Fruit fly (Drosophila melanogaster) whole organism, wandering third instar larva: ENCODE measurements around the gene CG4455.

ENCODE experiments used
- CG32264 ChIP-seq: fragments of 200-800 bp; sonication (Bioruptor generic); optimal IDR thresholded peaks from 2 replicates; lab custom pipeline; 2016; ENCODE audit warnings: missing biosample characterization, missing genetic modification characterization
- Dfd ChIP-seq: fragments of >200 bp; optimal IDR thresholded peaks from 2 replicates; lab custom pipeline; 2017; ENCODE audit warnings: missing biosample characterization, missing genetic modification characterization
- HLH106 ChIP-seq: fragments of 200-800 bp; optimal IDR thresholded peaks from 3 replicates; lab custom pipeline; 2019; ENCODE audit warnings: missing biosample characterization, mild to moderate bottlenecking, missing genetic modification characterization, moderate library complexity
- Myc ChIP-seq: fragments of >200 bp; optimal IDR thresholded peaks from 2 replicates; lab custom pipeline; 2017
- N ChIP-seq: fragments of >200 bp; optimal IDR thresholded peaks from 2 replicates; lab custom pipeline; 2018; ENCODE audit warnings: missing biosample characterization, missing external identifiers, missing genetic modification characterization
- OdsH ChIP-seq: fragments of 200-800 bp; sonication (Bioruptor generic); optimal IDR thresholded peaks from 2 replicates; lab custom pipeline; 2016; ENCODE audit warnings: missing biosample characterization, mild to moderate bottlenecking, missing genetic modification characterization
- Sp1 ChIP-seq: fragments of 200-800 bp; sonication (Bioruptor generic); optimal IDR thresholded peaks from 3 replicates; lab custom pipeline; 2019; ENCODE audit warnings: missing biosample characterization, mild to moderate bottlenecking, missing genetic modification characterization, moderate library complexity
- brk ChIP-seq: fragments of 200-800 bp; sonication (Bioruptor generic); optimal IDR thresholded peaks from 2 replicates; lab custom pipeline; 2016; ENCODE audit warnings: missing biosample characterization, mild to moderate bottlenecking, missing genetic modification characterization
- dl ChIP-seq, 2 experiments: fragments of 175-275, 200-275 bp in 1 of 2; fragments of 200-275 bp in 1 of 2; sonication (Bioruptor generic); optimal IDR thresholded peaks; lab custom pipeline; 2018; ENCODE audit warnings: mild to moderate bottlenecking in 2 of 2, missing biosample characterization in 2 of 2, missing genetic modification characterization in 2 of 2, moderate library complexity in 2 of 2; ENCODE audit not compliant: partially characterized antibody in 2 of 2, insufficient read depth in 1 of 2
- dmrt93B ChIP-seq: fragments of 200-800 bp; sonication (Bioruptor generic); optimal IDR thresholded peaks from 2 replicates; lab custom pipeline; 2018; ENCODE audit warnings: missing biosample characterization, mild to moderate bottlenecking, missing genetic modification characterization
- ey ChIP-seq: fragments of 200-800 bp; sonication (Bioruptor generic); optimal IDR thresholded peaks from 2 replicates; lab custom pipeline; 2016; ENCODE audit warnings: missing biosample characterization, missing genetic modification characterization
- foxo ChIP-seq, 2 experiments: fragments of 200-800 bp; sonication (Bioruptor generic); optimal IDR thresholded peaks; 2 replicates in 1 of 2; 3 replicates in 1 of 2; lab custom pipeline; 2016 to 2017; ENCODE audit warnings: missing biosample characterization in 2 of 2, missing genetic modification characterization in 2 of 2
- fru ChIP-seq: fragments of 200-800 bp; sonication (Bioruptor generic); optimal IDR thresholded peaks from 3 replicates; lab custom pipeline; 2016; ENCODE audit warnings: missing biosample characterization, mild to moderate bottlenecking, missing genetic modification characterization
- h ChIP-seq: fragments of 200-800 bp; sonication (Bioruptor generic); optimal IDR thresholded peaks from 3 replicates; lab custom pipeline; 2016; ENCODE audit warnings: missing biosample characterization, mild to moderate bottlenecking, missing genetic modification characterization
- lola ChIP-seq: fragments of >200 bp; optimal IDR thresholded peaks from 2 replicates; lab custom pipeline; 2017; ENCODE audit warnings: missing biosample characterization, missing genetic modification characterization
- rgr ChIP-seq: fragments of 200-800 bp; sonication (Bioruptor generic); optimal IDR thresholded peaks from 3 replicates; lab custom pipeline; 2016; ENCODE audit warnings: missing biosample characterization, mild to moderate bottlenecking, missing genetic modification characterization
- sage ChIP-seq: fragments of 200-800 bp; sonication (Bioruptor generic); optimal IDR thresholded peaks from 2 replicates; lab custom pipeline; 2016; ENCODE audit warnings: missing biosample characterization, mild to moderate bottlenecking, missing genetic modification characterization
- sv ChIP-seq: fragments of 200-800 bp; sonication (Bioruptor generic); optimal IDR thresholded peaks from 3 replicates; lab custom pipeline; 2016; ENCODE audit warnings: missing biosample characterization, missing genetic modification characterization
- woc ChIP-seq: sonication (Bioruptor generic); optimal IDR thresholded peaks from 2 replicates; lab custom pipeline; 2016; ENCODE audit warnings: missing biosample characterization, mild to moderate bottlenecking, missing genetic modification characterization

CG4455 gene

dm6 chr2L:16390803-16391202 is 38.1 kb downstream of the CG4455 start:
- TF ChIP-seq rgr (GFP tag; lab: Kevin White, UChicago) = peak; percentile 5
- TF ChIP-seq dmrt93B = no peak
- no peak for TF ChIP-seq lola (GFP tag; lab: Kevin White, UChicago)
- TF ChIP-seq dl (GFP tag; optimal IDR thresholded peaks at IDR 0.05; lab: Kevin White, UChicago; ENCODE audit: insufficient read depth in 1 of 2, partially characterized antibody in 2 of 2) = no peak
- peak; percentile 27 for TF ChIP-seq HLH106
- TF ChIP-seq Myc (lab: Kevin White, UChicago) = no peak
- peak; percentile 26 for TF ChIP-seq fru (GFP tag; lab: Kevin White, UChicago)
- TF ChIP-seq foxo (GFP tag; optimal IDR thresholded peaks at IDR 0.05; lab: Kevin White, UChicago) = peak in 1 of 2 experiments; percentile 12
- TF ChIP-seq sage (GFP tag; lab: Kevin White, UChicago) = no peak
- peak; percentile 0 for TF ChIP-seq Sp1

- TF ChIP-seq Dfd (GFP tag; lab: Kevin White, UChicago) (peak; percentile 92), OdsH (GFP tag; lab: Kevin White, UChicago) (no peak)
Measured at dm6 chr2L:16397517-16397916, 44.8 kb downstream of the CG4455 start.

- TF ChIP-seq OdsH (GFP tag; lab: Kevin White, UChicago) (peak; percentile 21), CG32264 (no peak), sv (GFP tag; lab: Kevin White, UChicago) (no peak), woc (peak; percentile 7), foxo (GFP tag; optimal IDR thresholded peaks at IDR 0.05; lab: Kevin White, UChicago) (peak in 1 of 2 experiments; percentile 33), fru (GFP tag; lab: Kevin White, UChicago) (peak; percentile 31), brk (GFP tag; lab: Kevin White, UChicago) (no peak), h (GFP tag; lab: Kevin White, UChicago) (peak; percentile 42), HLH106 (peak; percentile 22), ey (GFP tag; lab: Kevin White, UChicago) (peak; percentile 31), N (GFP tag; lab: Kevin White, UChicago) (no peak), dl (GFP tag; optimal IDR thresholded peaks at IDR 0.05; lab: Kevin White, UChicago; ENCODE audit: insufficient read depth in 1 of 2, partially characterized antibody in 2 of 2) (no peak)
Measured at dm6 chr2L:16402512-16402911, 49.8 kb downstream of the CG4455 start.
